Worm (Caenorhabditis elegans) whole organism, midembryonic: ENCODE results near the gene hil-1.

ENCODE experiments used
- T22C8.4 ChIP-seq: fragments of 200-800 bp; sonication (Bioruptor generic); IDR thresholded peaks from 2 replicates; pipeline ENCODE4 v1.3.6; 2022; ENCODE audit warnings: missing genetic modification characterization, missing compliant biosample characterization
- cog-1 ChIP-seq: sonication (generic microtip); optimal IDR thresholded peaks from 2 replicates; lab custom pipeline; 2016; ENCODE audit warnings: missing genetic modification characterization, missing compliant biosample characterization
- flt-1 ChIP-seq: fragments of 200-800 bp; sonication (Bioruptor generic); IDR thresholded peaks from 2 replicates; pipeline ENCODE4 v1.3.6; 2022; ENCODE audit warnings: missing genetic modification characterization, missing compliant biosample characterization
- ref-1 ChIP-seq: fragments of 200-800 bp; sonication (Bioruptor generic); conservative IDR thresholded peaks from 2 replicates; pipeline ENCODE4 v1.3.6; 2022; ENCODE audit warnings: missing genetic modification reagents, missing genetic modification characterization, missing compliant biosample characterization
- tab-1 ChIP-seq: fragments of 200-800 bp; sonication (Bioruptor generic); IDR thresholded peaks from 2 replicates; pipeline ENCODE4 v1.3.6; 2022; ENCODE audit warnings: missing genetic modification characterization, missing compliant biosample characterization
- ztf-29 ChIP-seq: fragments of 200-800 bp; sonication (Bioruptor generic); IDR thresholded peaks from 2 replicates; pipeline ENCODE4 v1.3.6; 2022; ENCODE audit warnings: missing genetic modification reagents, missing genetic modification characterization, missing compliant biosample characterization

DNA sequence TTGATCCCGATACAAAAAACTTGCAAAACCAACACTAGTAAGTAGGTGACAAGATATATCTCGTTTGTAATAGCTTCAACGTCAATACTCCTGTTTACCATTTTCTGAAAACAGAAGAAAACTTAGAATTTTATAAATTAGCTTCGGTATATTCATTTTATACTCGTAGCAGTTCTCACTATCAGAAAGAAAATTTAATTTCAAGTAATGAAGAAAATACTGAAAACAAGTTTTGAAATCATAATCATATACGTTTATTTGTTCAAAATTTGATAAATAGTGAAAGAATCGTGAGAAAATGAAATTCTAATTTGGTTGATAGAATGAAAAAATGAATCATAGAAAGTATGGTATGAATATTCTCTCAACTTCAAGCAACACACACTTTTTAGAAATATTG is 5.1 kb downstream of the hil-1 start, which contains the start of gene C30G7.5:
- TF ChIP-seq T22C8.4 (GFP tag; lab: Robert Waterston, UW) (no peak), flt-1 (GFP tag; lab: Robert Waterston, UW) (no peak), cog-1 (tag; lab: Kevin White, UChicago) (no peak), ztf-29 (GFP tag; lab: Robert Waterston, UW) (no peak), tab-1 (GFP tag; lab: Robert Waterston, UW) (no peak), ref-1 (GFP tag; lab: Robert Waterston, UW) (no peak)
